Worm (Caenorhabditis elegans) whole organism, L1 larva: ENCODE measurements around the gene cut-3.

Experiments used
- C16A3.4 ChIP-seq: fragments of 150-350 bp; optimal IDR thresholded peaks from 2 replicates; lab custom pipeline; 2014; ENCODE audit warnings: missing biosample characterization, missing genetic modification characterization
- C34B4.2 ChIP-seq: sonication (generic microtip); optimal IDR thresholded peaks from 2 replicates; lab custom pipeline; 2017; ENCODE audit warnings: mild to moderate bottlenecking, missing genetic modification characterization, missing compliant biosample characterization
- Y116A8C.19 ChIP-seq: sonication (generic microtip); optimal IDR thresholded peaks from 2 replicates; lab custom pipeline; 2016; ENCODE audit warnings: missing compliant biosample characterization, missing genetic modification characterization, borderline replicate concordance
- aha-1 ChIP-seq: fragments of 150-350 bp; optimal IDR thresholded peaks from 2 replicates; lab custom pipeline; 2014; ENCODE audit warnings: missing biosample characterization, missing genetic modification characterization
- blmp-1 ChIP-seq: fragments of 150-350 bp; optimal IDR thresholded peaks from 2 replicates; lab custom pipeline; 2014; ENCODE audit warnings: missing biosample characterization, missing genetic modification characterization
- ceh-90 ChIP-seq: sonication (generic microtip); optimal IDR thresholded peaks from 2 replicates; lab custom pipeline; 2016; ENCODE audit warnings: missing genetic modification characterization, missing compliant biosample characterization
- dpl-1 ChIP-seq, 3 experiments: fragments of 150-350 bp in 2 of 3; sonication (generic microtip) in 1 of 3; optimal IDR thresholded peaks; 2 replicates each; lab custom pipeline; 2014 to 2017; ENCODE audit warnings: missing biosample characterization in 3 of 3, missing genetic modification characterization in 3 of 3, missing genetic modification reagents in 3 of 3
- efl-1 ChIP-seq, 4 experiments: fragments of 150-350 bp; optimal IDR thresholded peaks in 3 of 4; peaks in 1 of 4; 1 replicate in 1 of 4; 2 replicates in 3 of 4; lab custom pipeline; 2014; ENCODE audit warnings: missing biosample characterization in 2 of 4, missing genetic modification characterization in 2 of 4, missing genetic modification reagents in 2 of 4
- elt-2 ChIP-seq: sonication (generic microtip); optimal IDR thresholded peaks from 2 replicates; lab custom pipeline; 2016; ENCODE audit warnings: missing genetic modification characterization, mild to moderate bottlenecking, inconsistent platforms, missing compliant biosample characterization, missing genetic modification reagents
- ets-5 ChIP-seq: fragments of 200-800 bp; sonication (Bioruptor generic); IDR thresholded peaks from 2 replicates; pipeline ENCODE4 v1.3.6; 2022; ENCODE audit warnings: missing genetic modification characterization, missing compliant biosample characterization
- fkh-8 ChIP-seq: sonication (generic microtip); optimal IDR thresholded peaks from 2 replicates; lab custom pipeline; 2016; ENCODE audit warnings: mild to moderate bottlenecking, missing genetic modification characterization, missing compliant biosample characterization
- hlh-17 ChIP-seq: fragments of 200-800 bp; sonication (Bioruptor generic); optimal IDR thresholded peaks from 2 replicates; lab custom pipeline; 2018; ENCODE audit warnings: missing genetic modification characterization, mild to moderate bottlenecking, missing compliant biosample characterization, moderate library complexity, borderline replicate concordance
- hlh-4 ChIP-seq: sonication (generic microtip); optimal IDR thresholded peaks from 2 replicates; lab custom pipeline; 2016; ENCODE audit warnings: mild to moderate bottlenecking, missing genetic modification characterization, missing compliant biosample characterization
- isw-1 ChIP-seq: fragments of 200-800 bp; sonication (Bioruptor generic); IDR thresholded peaks from 2 replicates; pipeline ENCODE4 v1.3.6; 2022; ENCODE audit warnings: missing genetic modification characterization, missing compliant biosample characterization
- jun-1 ChIP-seq: fragments of 150-350 bp; optimal IDR thresholded peaks from 2 replicates; lab custom pipeline; 2014; ENCODE audit warnings: missing biosample characterization, missing genetic modification reagents, missing genetic modification characterization
- lin-14 ChIP-seq: fragments of 200-800 bp; sonication (Bioruptor generic); optimal IDR thresholded peaks from 2 replicates; lab custom pipeline; 2018; ENCODE audit warnings: mild to moderate bottlenecking, missing genetic modification characterization, moderate library complexity, missing compliant biosample characterization
- lin-15B ChIP-seq: fragments of 150-350 bp; sonication (generic microtip); optimal IDR thresholded peaks from 3 replicates; lab custom pipeline; 2014; ENCODE audit warnings: missing biosample characterization, missing genetic modification characterization
- lin-35 ChIP-seq, 2 experiments: fragments of 150-350 bp; optimal IDR thresholded peaks; 2 replicates each; lab custom pipeline; 2014; ENCODE audit warnings: missing biosample characterization in 2 of 2, missing genetic modification characterization in 2 of 2, missing genetic modification reagents in 2 of 2
- lsy-2 ChIP-seq, 2 experiments: fragments of 150-350 bp; optimal IDR thresholded peaks; 2 replicates each; lab custom pipeline; 2014; ENCODE audit warnings: missing biosample characterization in 2 of 2, missing genetic modification characterization in 2 of 2
- mef-2 ChIP-seq: fragments of 150-350 bp; optimal IDR thresholded peaks from 2 replicates; lab custom pipeline; 2014; ENCODE audit warnings: missing biosample characterization, missing genetic modification characterization
- nhr-11 ChIP-seq: fragments of 150-350 bp; optimal IDR thresholded peaks from 2 replicates; lab custom pipeline; 2014; ENCODE audit warnings: missing biosample characterization, missing genetic modification characterization
- nhr-19 ChIP-seq: fragments of 200-800 bp; sonication (Bioruptor generic); conservative IDR thresholded peaks from 2 replicates; pipeline ENCODE4 v1.3.6; 2022; ENCODE audit warnings: missing genetic modification characterization, missing compliant biosample characterization
- nhr-20 ChIP-seq: sonication (generic microtip); optimal IDR thresholded peaks from 2 replicates; lab custom pipeline; 2016; ENCODE audit warnings: mild to moderate bottlenecking, missing genetic modification characterization, missing compliant biosample characterization
- nhr-28 ChIP-seq: fragments of 150-350 bp; optimal IDR thresholded peaks from 2 replicates; lab custom pipeline; 2014; ENCODE audit warnings: missing biosample characterization, missing genetic modification characterization
- nhr-47 ChIP-seq: sonication (generic microtip); optimal IDR thresholded peaks from 2 replicates; lab custom pipeline; 2016; ENCODE audit warnings: mild to moderate bottlenecking, missing genetic modification characterization, moderate library complexity, missing compliant biosample characterization
- nhr-71 ChIP-seq: sonication (generic microtip); optimal IDR thresholded peaks from 2 replicates; lab custom pipeline; 2016; ENCODE audit warnings: mild to moderate bottlenecking, missing genetic modification characterization, moderate library complexity, missing compliant biosample characterization
- nhr-76 ChIP-seq: sonication (generic microtip); optimal IDR thresholded peaks from 2 replicates; lab custom pipeline; 2017; ENCODE audit warnings: missing biosample characterization, missing genetic modification characterization
- nhr-85 ChIP-seq: sonication (generic microtip); peaks from one replicate; lab custom pipeline; 2016; ENCODE audit warnings: missing genetic modification characterization, inconsistent platforms, missing compliant biosample characterization
- nhr-90 ChIP-seq: sonication (generic microtip); optimal IDR thresholded peaks from 2 replicates; lab custom pipeline; 2016; ENCODE audit warnings: mild to moderate bottlenecking, missing genetic modification characterization, missing compliant biosample characterization; ENCODE audit not compliant: poor library complexity
- pqm-1 ChIP-seq: sonication (generic microtip); optimal IDR thresholded peaks from 3 replicates; lab custom pipeline; 2017; ENCODE audit warnings: missing biosample characterization, missing genetic modification characterization
- skn-1 ChIP-seq: fragments of 150-350 bp; optimal IDR thresholded peaks from 2 replicates; lab custom pipeline; 2014; ENCODE audit warnings: missing biosample characterization, missing genetic modification characterization
- snu-23 ChIP-seq: sonication (generic microtip); optimal IDR thresholded peaks from 2 replicates; lab custom pipeline; 2016; ENCODE audit warnings: missing genetic modification characterization, missing compliant biosample characterization
- sptf-1 ChIP-seq: fragments of 150-350 bp; optimal IDR thresholded peaks from 2 replicates; lab custom pipeline; 2014; ENCODE audit warnings: missing biosample characterization, missing genetic modification characterization
- sup-37 ChIP-seq: fragments of 200-800 bp; sonication (Bioruptor generic); optimal IDR thresholded peaks from 2 replicates; lab custom pipeline; 2018; ENCODE audit warnings: mild to moderate bottlenecking, missing genetic modification characterization, missing compliant biosample characterization
- tbx-2 ChIP-seq: sonication (generic microtip); optimal IDR thresholded peaks from 2 replicates; lab custom pipeline; 2016; ENCODE audit warnings: missing genetic modification characterization, missing compliant biosample characterization
- tlp-1 ChIP-seq: fragments of 150-350 bp; optimal IDR thresholded peaks from 2 replicates; lab custom pipeline; 2014; ENCODE audit warnings: missing biosample characterization, missing genetic modification characterization
- unc-62 ChIP-seq: fragments of 150-350 bp; optimal IDR thresholded peaks from 2 replicates; lab custom pipeline; 2014; ENCODE audit warnings: missing biosample characterization, missing genetic modification reagents, missing genetic modification characterization
- unc-86 ChIP-seq: sonication (generic microtip); optimal IDR thresholded peaks from 2 replicates; lab custom pipeline; 2016; ENCODE audit warnings: missing genetic modification characterization, missing compliant biosample characterization
- zip-4 ChIP-seq: fragments of 200-800 bp; sonication (Bioruptor generic); optimal IDR thresholded peaks from 2 replicates; lab custom pipeline; 2018; ENCODE audit warnings: mild to moderate bottlenecking, missing genetic modification characterization, moderate library complexity, missing compliant biosample characterization
- ztf-11 ChIP-seq, 2 experiments: sonication (generic microtip); optimal IDR thresholded peaks; 2 replicates each; lab custom pipeline; 2016 to 2017; ENCODE audit warnings: missing genetic modification characterization in 2 of 2, missing biosample characterization in 1 of 2, missing compliant biosample characterization in 1 of 2
- ztf-4 ChIP-seq: fragments of 150-350 bp; optimal IDR thresholded peaks from 2 replicates; lab custom pipeline; 2014; ENCODE audit warnings: missing biosample characterization, missing genetic modification characterization

Gene cut-3

ce11 chrII:8485603-8486002, 39.0 kb upstream of the cut-3 start, which contains the start of gene gbh-2 (continued):
- TF ChIP-seq nhr-90 (peak; percentile 44), C34B4.2 (tag; lab: Kevin White, UChicago) (no peak), hlh-4 (tag; lab: Kevin White, UChicago) (no peak), ets-5 (GFP tag; lab: Robert Waterston, UW) (no peak), ceh-90 (tag; lab: Kevin White, UChicago) (no peak), sptf-1 (tag; lab: Kevin White, UChicago) (no peak), pqm-1 (no peak)

- TF ChIP-seq ztf-4 (tag; lab: Kevin White, UChicago) (peak; percentile 16), lin-14 (GFP tag; lab: Kevin White, UChicago) (peak; percentile 40), elt-2 (tag; lab: Kevin White, UChicago) (peak; percentile 90), isw-1 (GFP tag; lab: Robert Waterston, UW) (no peak), dpl-1 (GFP tag; optimal IDR thresholded peaks at IDR 0.05; lab: Kevin White, UChicago) (peak in 1 of 3 experiments; percentile 3), unc-62 (GFP tag; lab: Kevin White, UChicago) (no peak), jun-1 (tag; lab: Kevin White, UChicago) (peak; percentile 53), zip-4 (GFP tag; lab: Kevin White, UChicago) (no peak), lsy-2 (tag; optimal IDR thresholded peaks at IDR 0.05; lab: Kevin White, UChicago) (peak in 1 of 2 experiments; percentile 31), efl-1 (optimal IDR thresholded peaks at IDR 0.05; lab: Kevin White, UChicago) (no peak), efl-1 (GFP tag; optimal IDR thresholded peaks at IDR 0.05 in 1 of 2; lab: Kevin White, UChicago) (no peak), C34B4.2 (tag; lab: Kevin White, UChicago) (no peak), nhr-76 (tag; lab: Kevin White, UChicago) (no peak), nhr-28 (no peak), nhr-47 (tag; lab: Kevin White, UChicago) (no peak), lin-15B (tag; lab: Kevin White, UChicago) (no peak), C16A3.4 (peak; percentile 19), Y116A8C.19 (no peak), ceh-90 (tag; lab: Kevin White, UChicago) (no peak), ztf-11 (tag; optimal IDR thresholded peaks at IDR 0.05; lab: Kevin White, UChicago) (no peak), lin-35 (GFP tag; optimal IDR thresholded peaks at IDR 0.05; lab: Kevin White, UChicago) (peak in 1 of 2 experiments; percentile 46), sup-37 (GFP tag; lab: Kevin White, UChicago) (no peak), nhr-71 (tag; lab: Kevin White, UChicago) (peak; percentile 38), nhr-85 (peak; percentile 50), tbx-2 (tag; lab: Kevin White, UChicago) (no peak), snu-23 (GFP tag; lab: Kevin White, UChicago) (peak; percentile 59), tlp-1 (tag; lab: Kevin White, UChicago) (no peak), nhr-90 (peak; percentile 19), nhr-20 (tag; lab: Kevin White, UChicago) (peak; percentile 67), hlh-17 (GFP tag; lab: Kevin White, UChicago) (no peak), blmp-1 (tag; lab: Kevin White, UChicago) (peak; percentile 31)
These were observed 37.9 kb upstream of the cut-3 start for ce11 chrII:8484546-8484945.

- TF ChIP-seq nhr-11 (no peak), unc-86 (tag; lab: Kevin White, UChicago) (no peak), nhr-71 (tag; lab: Kevin White, UChicago) (peak; percentile 27), nhr-76 (tag; lab: Kevin White, UChicago) (no peak), elt-2 (tag; lab: Kevin White, UChicago) (no peak), lin-14 (GFP tag; lab: Kevin White, UChicago) (peak; percentile 79), blmp-1 (tag; lab: Kevin White, UChicago) (peak; percentile 20), mef-2 (tag; lab: Kevin White, UChicago) (no peak), snu-23 (GFP tag; lab: Kevin White, UChicago) (peak; percentile 53), nhr-20 (tag; lab: Kevin White, UChicago) (peak; percentile 50), ztf-11 (tag; optimal IDR thresholded peaks at IDR 0.05; lab: Kevin White, UChicago) (no peak), fkh-8 (tag; lab: Kevin White, UChicago) (peak; percentile 54), efl-1 (optimal IDR thresholded peaks at IDR 0.05; lab: Kevin White, UChicago) (no peak), efl-1 (GFP tag; optimal IDR thresholded peaks at IDR 0.05 in 1 of 2; lab: Kevin White, UChicago) (peak in 1 of 2 experiments; percentile 46), aha-1 (tag; lab: Kevin White, UChicago) (peak; percentile 79), skn-1 (peak; percentile 97), nhr-19 (GFP tag; lab: Robert Waterston, UW) (peak; percentile 49)
These were observed 37.2 kb upstream of the cut-3 start, which contains the start of gene taap-1 for ce11 chrII:8483793-8484186. TSS of gene taap-1 (minus strand) at chrII:8483871.
